Fruit fly (Drosophila melanogaster): Measurements from ENCODE around the gene CG13008.

CG13008 gene

DNA sequence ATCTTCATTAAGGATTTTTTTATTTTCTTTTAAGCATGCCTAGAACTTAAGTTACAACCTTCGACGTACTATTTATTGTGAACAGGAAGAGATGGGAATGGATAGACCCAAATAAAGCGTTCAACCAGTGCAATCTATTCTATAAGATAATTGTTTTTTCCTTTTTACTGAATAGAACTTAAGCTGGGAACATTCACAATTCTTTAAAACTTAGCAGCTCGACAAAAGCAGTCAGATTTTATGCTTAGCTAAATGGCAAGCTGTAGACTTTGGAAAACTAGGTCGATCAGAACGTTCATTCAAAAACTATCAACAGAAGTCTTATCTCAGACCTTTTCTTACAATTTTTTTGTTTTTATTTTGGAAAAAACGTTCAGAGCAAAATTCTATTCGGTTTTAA lies at the start of gene CG13008:
Gene CG13008 (plus strand): TSS at position 301 of the 400 bp plus-strand sequence.
- TF ChIP-seq CG13204 (GFP tag; optimal IDR thresholded peaks at IDR 0.05) (no peak), Pif1A (GFP tag; optimal IDR thresholded peaks at IDR 0.05) (no peak), CG34367 (tag; optimal IDR thresholded peaks at IDR 0.05) (no peak), EcR (GFP tag; optimal IDR thresholded peaks at IDR 0.05) (no peak), CG12605 (GFP tag; IDR thresholded peaks at IDR 0.05) (no peak), Pif1B (GFP tag; optimal IDR thresholded peaks at IDR 0.05) (no peak), D1 (tag; optimal IDR thresholded peaks at IDR 0.05) (no peak), CG8159 (tag; optimal IDR thresholded peaks at IDR 0.05) (no peak), CG15710 (tag; optimal IDR thresholded peaks at IDR 0.05) (no peak), fd96Ca (GFP tag; IDR thresholded peaks at IDR 0.05) (no peak), rn (GFP tag; IDR thresholded peaks at IDR 0.05) (no peak), CG10348 (GFP tag; IDR thresholded peaks at IDR 0.05) (no peak), gl (tag; optimal IDR thresholded peaks at IDR 0.05) (no peak), CG9948 (tag; optimal IDR thresholded peaks at IDR 0.05) (no peak), CG8301 (tag; optimal IDR thresholded peaks at IDR 0.05) (no peak), CG17806 (tag; optimal IDR thresholded peaks at IDR 0.05) (no peak), CG32121 (GFP tag; IDR thresholded peaks at IDR 0.05) (no peak), Snoo (tag; optimal IDR thresholded peaks at IDR 0.05) (no peak)

DNA sequence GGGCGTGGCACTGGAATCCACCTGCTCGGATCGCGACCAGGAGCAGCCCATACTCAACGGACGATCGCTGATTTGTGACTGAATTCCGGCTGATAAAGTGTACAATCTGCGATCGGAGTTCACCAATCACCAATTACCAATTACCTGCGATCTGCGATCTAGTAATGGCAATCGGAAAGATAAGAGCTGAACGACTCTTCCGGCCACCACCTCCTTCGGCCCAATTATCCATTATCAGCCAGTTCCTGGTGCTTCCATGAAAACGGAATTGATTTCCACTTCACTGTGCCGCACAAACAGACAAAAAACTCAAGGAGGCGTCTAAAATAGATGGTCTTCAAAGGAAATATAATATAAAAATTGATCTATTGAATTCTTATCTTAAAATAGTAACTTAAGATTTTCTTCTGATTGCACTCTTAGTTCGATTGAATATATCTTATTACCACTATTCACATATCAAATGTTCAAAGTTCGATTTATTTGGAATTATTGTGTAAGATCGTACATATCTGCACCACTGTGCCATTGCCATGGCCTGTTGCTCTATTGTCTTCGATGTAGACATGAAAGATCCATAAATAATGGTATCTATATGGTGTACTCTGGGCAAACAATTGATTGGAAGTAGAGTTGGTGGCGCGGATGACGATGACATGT lies 46.6 kb upstream of the CG13008 start, which contains the start of gene CG15865:
Gene CG15865 (minus strand): TSS at position 51 of the 660 bp plus-strand sequence.
- TF ChIP-seq fd96Ca (GFP tag; IDR thresholded peaks at IDR 0.05) (no peak), CG15710 (tag; optimal IDR thresholded peaks at IDR 0.05) (peak; percentile 17), CG17806 (tag; optimal IDR thresholded peaks at IDR 0.05) (no peak), CG13204 (GFP tag; optimal IDR thresholded peaks at IDR 0.05) (no peak), CG8159 (tag; optimal IDR thresholded peaks at IDR 0.05) (peak; percentile 7), rn (GFP tag; IDR thresholded peaks at IDR 0.05) (no peak), CG4496 (GFP tag; IDR thresholded peaks at IDR 0.05) (no peak)

DNA sequence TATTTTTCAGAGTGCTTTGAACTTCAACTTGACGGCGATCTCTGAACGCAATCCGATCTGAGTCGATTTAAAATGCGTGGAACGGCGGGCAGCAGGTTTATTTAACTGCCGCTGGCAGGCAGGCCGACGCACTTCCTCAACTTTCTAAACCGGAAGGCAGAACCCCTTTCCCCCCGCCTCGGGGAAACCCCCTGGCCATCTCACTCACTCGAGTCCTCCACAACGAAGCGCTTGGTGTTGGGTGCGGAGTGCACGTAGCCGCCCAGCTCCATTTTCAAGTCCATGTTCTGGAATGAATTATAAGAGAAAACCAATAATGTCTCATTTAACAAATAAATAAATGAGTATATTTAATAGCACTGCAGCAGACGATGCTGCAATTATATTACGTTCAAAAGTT lies 41.3 kb upstream of the CG13008 start:
- TF ChIP-seq CG15710 (tag; optimal IDR thresholded peaks at IDR 0.05), result no peak
- 0 out of 3 replicates have a peak, but pooled peaks have one; percentile 49 for TF ChIP-seq CG4496 (GFP tag; IDR thresholded peaks at IDR 0.05)

DNA sequence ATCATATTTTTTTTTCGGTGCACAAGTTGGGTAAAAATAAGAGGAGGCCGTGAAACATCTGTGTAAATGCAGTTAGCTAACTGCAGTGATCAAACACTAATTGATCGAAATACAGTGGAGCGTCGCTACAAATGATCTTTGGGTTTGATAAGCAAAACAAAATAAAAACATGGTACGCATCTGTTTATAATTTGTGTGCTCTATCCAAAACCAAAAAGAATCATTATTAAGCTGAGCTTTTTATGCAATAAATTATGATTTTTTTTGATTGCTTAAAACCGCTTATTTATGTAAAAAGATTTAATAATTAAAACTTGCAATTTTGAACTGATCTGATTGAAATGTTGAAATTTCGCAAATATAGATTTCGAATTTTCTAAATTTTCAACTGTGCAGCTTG lies 40.8 kb upstream of the CG13008 start:
- no peak for TF ChIP-seq CG8159 (tag; optimal IDR thresholded peaks at IDR 0.05)
- no peak for TF ChIP-seq rn (GFP tag; IDR thresholded peaks at IDR 0.05)
- no peak for TF ChIP-seq CG8301 (tag; optimal IDR thresholded peaks at IDR 0.05)
- no peak for TF ChIP-seq CG10348 (GFP tag; IDR thresholded peaks at IDR 0.05)
- TF ChIP-seq Ets98B (GFP tag; IDR thresholded peaks at IDR 0.05), result no peak
- peak; percentile 5 for TF ChIP-seq Pif1A (GFP tag; optimal IDR thresholded peaks at IDR 0.05)

DNA sequence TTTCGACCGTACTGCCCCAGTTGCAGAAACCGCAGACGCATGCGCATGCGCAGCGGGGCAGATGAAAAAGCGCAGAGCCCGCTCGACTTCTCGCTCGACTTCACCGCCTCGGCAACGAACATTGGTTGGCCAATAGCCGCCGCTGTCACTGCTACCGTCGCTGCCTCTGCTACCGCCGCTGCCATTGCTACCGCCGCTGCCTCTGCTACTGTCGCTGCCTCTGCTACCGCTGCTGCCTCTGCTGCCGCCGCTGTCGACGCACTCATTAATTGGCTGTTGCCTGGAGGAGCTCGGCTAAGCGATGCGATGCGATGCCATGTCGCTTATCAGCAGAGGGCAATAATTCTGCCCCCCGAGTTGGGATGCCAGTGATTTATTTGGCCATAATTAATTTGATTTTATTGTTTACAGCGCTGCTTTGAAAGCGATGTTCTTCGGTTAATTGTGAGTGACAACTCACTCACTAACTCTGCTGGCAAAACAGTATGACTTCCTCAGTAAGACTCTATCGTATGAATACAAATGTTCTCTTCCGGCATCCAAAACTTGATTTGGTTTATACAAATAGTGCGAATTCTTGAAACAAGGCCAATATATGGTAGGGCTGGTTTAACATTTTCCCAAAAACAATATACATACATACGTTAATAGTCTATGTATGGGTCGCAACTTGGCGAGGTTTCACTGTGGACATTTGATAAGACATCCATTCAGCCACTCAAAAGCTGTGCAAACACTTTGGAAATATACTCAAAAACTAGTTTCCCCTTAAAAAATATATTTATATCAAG lies 40.2 kb upstream of the CG13008 start:
- TF ChIP-seq CG14655 (GFP tag; optimal IDR thresholded peaks at IDR 0.05), result peak; percentile 7
- peak; percentile 75 for TF ChIP-seq CG13204 (GFP tag; optimal IDR thresholded peaks at IDR 0.05)
- TF ChIP-seq CG9948 (tag; optimal IDR thresholded peaks at IDR 0.05), result no peak
- TF ChIP-seq EcR (GFP tag; optimal IDR thresholded peaks at IDR 0.05), result no peak
- peak; percentile 49; the same call in 1 of the 3 replicates for TF ChIP-seq CG4496 (GFP tag; IDR thresholded peaks at IDR 0.05)

DNA sequence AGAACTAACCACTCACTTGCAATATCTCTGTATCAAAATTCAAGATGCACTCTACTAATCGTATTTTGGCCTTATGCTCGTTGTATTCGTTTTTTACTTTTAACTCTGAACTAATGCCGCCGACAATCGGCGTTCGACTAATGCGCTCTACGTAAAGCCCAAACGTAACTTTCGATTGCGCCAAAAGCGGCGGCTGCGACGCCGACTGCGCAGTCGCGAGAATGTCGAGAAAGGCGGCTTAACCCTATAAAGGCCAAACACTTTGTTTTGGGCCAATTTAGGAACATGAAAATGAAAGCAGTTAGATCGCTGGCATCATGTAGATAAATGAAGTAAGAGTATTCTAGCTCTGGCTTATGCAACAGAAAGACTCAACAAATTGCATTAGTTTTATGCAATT lies 38.2 kb upstream of the CG13008 start:
- TF ChIP-seq Pif1B (GFP tag; optimal IDR thresholded peaks at IDR 0.05) (no peak), rn (GFP tag; IDR thresholded peaks at IDR 0.05) (no peak), CG34367 (tag; optimal IDR thresholded peaks at IDR 0.05) (no peak), D1 (tag; optimal IDR thresholded peaks at IDR 0.05) (no peak), Pif1A (GFP tag; optimal IDR thresholded peaks at IDR 0.05) (no peak), CG17806 (tag; optimal IDR thresholded peaks at IDR 0.05) (no peak), Ets98B (GFP tag; IDR thresholded peaks at IDR 0.05) (no peak), CG4496 (GFP tag; IDR thresholded peaks at IDR 0.05) (no peak)

DNA sequence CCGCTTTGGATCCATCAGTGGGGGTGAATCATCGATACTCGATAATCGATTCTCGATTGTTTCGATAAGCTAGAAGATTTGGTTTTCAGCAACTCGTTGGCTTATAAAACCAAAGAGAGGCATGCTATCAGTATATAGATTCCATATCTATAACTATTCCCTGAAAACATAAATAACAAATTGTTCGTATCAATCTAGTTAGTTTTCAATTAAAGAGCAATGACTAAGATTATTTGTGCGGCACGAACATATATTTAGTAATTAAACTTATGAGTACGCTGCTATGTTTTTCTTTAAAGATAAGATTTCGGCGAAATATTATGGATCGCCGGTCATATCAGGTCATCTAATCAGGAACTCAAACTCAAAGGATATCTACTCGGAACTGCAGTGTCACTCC lies 36.6 kb upstream of the CG13008 start:
- TF ChIP-seq gl (tag; optimal IDR thresholded peaks at IDR 0.05), result no peak
- TF ChIP-seq CG17806 (tag; optimal IDR thresholded peaks at IDR 0.05), result no peak
- no peak for TF ChIP-seq CG4496 (GFP tag; IDR thresholded peaks at IDR 0.05)
- no peak for TF ChIP-seq CG9948 (tag; optimal IDR thresholded peaks at IDR 0.05)
- TF ChIP-seq CG8159 (tag; optimal IDR thresholded peaks at IDR 0.05), result no peak
- TF ChIP-seq Ets98B (GFP tag; IDR thresholded peaks at IDR 0.05), result no peak
- no peak for TF ChIP-seq CG8301 (tag; optimal IDR thresholded peaks at IDR 0.05)
- TF ChIP-seq CG13204 (GFP tag; optimal IDR thresholded peaks at IDR 0.05), result no peak
- TF ChIP-seq fd96Ca (GFP tag; IDR thresholded peaks at IDR 0.05), result no peak
- TF ChIP-seq rn (GFP tag; IDR thresholded peaks at IDR 0.05), result no peak
- no peak for TF ChIP-seq CG12605 (GFP tag; IDR thresholded peaks at IDR 0.05)
- no peak for TF ChIP-seq CG15710 (tag; optimal IDR thresholded peaks at IDR 0.05)
- no peak for TF ChIP-seq CG34367 (tag; optimal IDR thresholded peaks at IDR 0.05)
- TF ChIP-seq Pif1B (GFP tag; optimal IDR thresholded peaks at IDR 0.05), result no peak

Data from whole organism, pupa.